Worm (Caenorhabditis elegans) whole organism, young adult: ENCODE data around the gene Y51H4A.941.

Experiments used
- B0019.2 ChIP-seq: fragments of 200-800 bp; sonication (Bioruptor generic); conservative IDR thresholded peaks from 2 replicates; pipeline ENCODE4 v1.3.6; 2022; ENCODE audit warnings: missing genetic modification reagents, missing genetic modification characterization, missing compliant biosample characterization
- B0261.1 ChIP-seq: sonication (generic microtip); optimal IDR thresholded peaks from 2 replicates; lab custom pipeline; 2016; ENCODE audit warnings: mild to moderate bottlenecking, missing genetic modification characterization, moderate library complexity, missing compliant biosample characterization
- C17E4.6 ChIP-seq: fragments of 200-800 bp; sonication (Bioruptor generic); IDR thresholded peaks from 2 replicates; pipeline ENCODE4 v1.3.6; 2022; ENCODE audit warnings: missing genetic modification reagents, missing genetic modification characterization, missing compliant biosample characterization
- F10E7.11 ChIP-seq: sonication (generic microtip); optimal IDR thresholded peaks from 2 replicates; lab custom pipeline; 2017; ENCODE audit warnings: mild to moderate bottlenecking, missing genetic modification characterization, moderate library complexity, missing compliant biosample characterization
- F22D6.2 ChIP-seq: sonication (generic microtip); optimal IDR thresholded peaks from 2 replicates; lab custom pipeline; 2016; ENCODE audit warnings: mild to moderate bottlenecking, missing genetic modification characterization, missing compliant biosample characterization
- F33H1.4 ChIP-seq: fragments of 200-800 bp; sonication (Bioruptor generic); IDR thresholded peaks from 2 replicates; pipeline ENCODE4 v1.3.6; 2022; ENCODE audit warnings: missing genetic modification reagents, missing genetic modification characterization, missing compliant biosample characterization
- F37B4.10 ChIP-seq: fragments of 200-800 bp; sonication (Bioruptor generic); IDR thresholded peaks from 2 replicates; pipeline ENCODE4 v1.3.6; 2022; ENCODE audit warnings: missing genetic modification characterization, missing compliant biosample characterization
- F39B2.1 ChIP-seq: fragments of 200-800 bp; sonication (Bioruptor generic); IDR thresholded peaks from 2 replicates; pipeline ENCODE4 v1.3.6; 2022; ENCODE audit warnings: missing genetic modification reagents, missing genetic modification characterization, missing compliant biosample characterization
- F49E8.2 ChIP-seq: sonication (generic microtip); optimal IDR thresholded peaks from 3 replicates; lab custom pipeline; 2017; ENCODE audit warnings: missing genetic modification characterization, mild to moderate bottlenecking, missing compliant biosample characterization, antibody characterized with exemption, moderate library complexity; ENCODE audit not compliant: insufficient read depth
- F57A8.1 ChIP-seq: fragments of 200-800 bp; sonication (Bioruptor generic); optimal IDR thresholded peaks from 2 replicates; lab custom pipeline; 2018; ENCODE audit warnings: mild to moderate bottlenecking, missing genetic modification characterization, moderate library complexity, missing compliant biosample characterization
- T26A5.8 ChIP-seq: sonication (generic microtip); optimal IDR thresholded peaks from 2 replicates; lab custom pipeline; 2016; ENCODE audit warnings: missing genetic modification characterization, missing compliant biosample characterization
- Y79H2A.3 ChIP-seq: fragments of 200-800 bp; sonication (Bioruptor generic); conservative IDR thresholded peaks from 2 replicates; pipeline ENCODE4 v1.3.6; 2022; ENCODE audit warnings: missing genetic modification reagents, missing genetic modification characterization, missing compliant biosample characterization
- Y95B8A.8 ChIP-seq: fragments of 200-800 bp; sonication (Bioruptor generic); IDR thresholded peaks from 2 replicates; pipeline ENCODE4 v1.3.6; 2022; ENCODE audit warnings: missing genetic modification reagents, missing genetic modification characterization, missing compliant biosample characterization
- aptf-3 ChIP-seq: fragments of 200-800 bp; sonication (Bioruptor generic); IDR thresholded peaks from 2 replicates; pipeline ENCODE4 v1.3.6; 2022; ENCODE audit warnings: missing genetic modification characterization, missing compliant biosample characterization
- atf-7 ChIP-seq: sonication (generic microtip); optimal IDR thresholded peaks from 2 replicates; lab custom pipeline; 2017; ENCODE audit warnings: mild to moderate bottlenecking, missing genetic modification characterization, missing compliant biosample characterization
- athp-1 ChIP-seq: sonication (generic microtip); optimal IDR thresholded peaks from 2 replicates; lab custom pipeline; 2017; ENCODE audit warnings: mild to moderate bottlenecking, missing genetic modification characterization, missing compliant biosample characterization
- attf-6 ChIP-seq: fragments of 200-800 bp; sonication (Bioruptor generic); IDR thresholded peaks from 2 replicates; pipeline ENCODE4 v1.3.6; 2022; ENCODE audit warnings: missing genetic modification reagents, missing genetic modification characterization, missing compliant biosample characterization
- bed-2 ChIP-seq: fragments of 200-800 bp; sonication (Bioruptor generic); IDR thresholded peaks from 2 replicates; pipeline ENCODE4 v1.3.6; 2022; ENCODE audit warnings: missing genetic modification reagents, missing genetic modification characterization, missing compliant biosample characterization
- ccch-3 ChIP-seq: fragments of 200-800 bp; sonication (Bioruptor generic); optimal IDR thresholded peaks from 2 replicates; lab custom pipeline; 2018; ENCODE audit warnings: mild to moderate bottlenecking, missing genetic modification characterization, missing compliant biosample characterization
- ceh-27 ChIP-seq: fragments of 200-800 bp; sonication (Bioruptor generic); optimal IDR thresholded peaks from 2 replicates; lab custom pipeline; 2018; ENCODE audit warnings: mild to moderate bottlenecking, missing genetic modification characterization, moderate library complexity, missing compliant biosample characterization
- ceh-58 ChIP-seq: fragments of 200-800 bp; sonication (Bioruptor generic); IDR thresholded peaks from 2 replicates; pipeline ENCODE4 v1.3.6; 2022; ENCODE audit warnings: missing genetic modification characterization, missing compliant biosample characterization
- ceh-79 ChIP-seq: sonication (generic microtip); optimal IDR thresholded peaks from 2 replicates; lab custom pipeline; 2017; ENCODE audit warnings: mild to moderate bottlenecking, missing genetic modification characterization, missing compliant biosample characterization
- dox-1 ChIP-seq: fragments of 200-800 bp; sonication (Bioruptor generic); IDR thresholded peaks from 2 replicates; pipeline ENCODE4 v1.3.6; 2022; ENCODE audit warnings: missing genetic modification reagents, missing genetic modification characterization, missing compliant biosample characterization
- dpff-1 ChIP-seq: sonication (generic microtip); optimal IDR thresholded peaks from 2 replicates; lab custom pipeline; 2017; ENCODE audit warnings: mild to moderate bottlenecking, missing genetic modification characterization, missing compliant biosample characterization
- dpl-1 ChIP-seq: fragments of 150-350 bp; optimal IDR thresholded peaks from 2 replicates; lab custom pipeline; 2014; ENCODE audit warnings: missing biosample characterization, missing genetic modification reagents, missing genetic modification characterization
- efl-1 ChIP-seq: fragments of 150-350 bp; optimal IDR thresholded peaks from 2 replicates; lab custom pipeline; 2014; ENCODE audit warnings: missing biosample characterization, missing genetic modification reagents, missing genetic modification characterization
- egl-44 ChIP-seq: fragments of 200-800 bp; sonication (Bioruptor generic); IDR thresholded peaks from 2 replicates; pipeline ENCODE4 v1.3.6; 2022; ENCODE audit warnings: missing genetic modification reagents, missing genetic modification characterization, missing compliant biosample characterization
- ekl-4 ChIP-seq: fragments of 200-800 bp; sonication (Bioruptor generic); IDR thresholded peaks from 2 replicates; pipeline ENCODE4 v1.3.6; 2022; ENCODE audit warnings: missing genetic modification reagents, missing genetic modification characterization, missing compliant biosample characterization
- him-1 ChIP-seq: sonication (generic microtip); optimal IDR thresholded peaks from 2 replicates; lab custom pipeline; 2016; ENCODE audit warnings: missing genotype, missing genetic modification reagents, missing genetic modification characterization, missing compliant biosample characterization
- hmg-1.2 ChIP-seq: fragments of 200-800 bp; sonication (Bioruptor generic); IDR thresholded peaks from 2 replicates; pipeline ENCODE4 v1.3.6; 2022; ENCODE audit warnings: missing genetic modification reagents, missing genetic modification characterization, missing compliant biosample characterization
- let-526 ChIP-seq: fragments of 200-800 bp; sonication (Bioruptor generic); IDR thresholded peaks from 2 replicates; pipeline ENCODE4 v1.3.6; 2022; ENCODE audit warnings: missing genetic modification reagents, missing genetic modification characterization, missing compliant biosample characterization
- lin-40 ChIP-seq: sonication (generic microtip); optimal IDR thresholded peaks from 2 replicates; lab custom pipeline; 2016; ENCODE audit warnings: missing genetic modification characterization, mild to moderate bottlenecking, missing compliant biosample characterization, missing genotype, missing genetic modification reagents
- lin-54 ChIP-seq: fragments of 200-800 bp; sonication (Bioruptor generic); optimal IDR thresholded peaks from 2 replicates; lab custom pipeline; 2018; ENCODE audit warnings: mild to moderate bottlenecking, missing genetic modification characterization, missing compliant biosample characterization
- lsl-1 ChIP-seq: fragments of 200-800 bp; sonication (Bioruptor generic); optimal IDR thresholded peaks from 2 replicates; lab custom pipeline; 2018; ENCODE audit warnings: mild to moderate bottlenecking, missing genetic modification characterization, moderate library complexity, missing compliant biosample characterization
- mel-28 ChIP-seq: sonication (generic microtip); optimal IDR thresholded peaks from 2 replicates; lab custom pipeline; 2016; ENCODE audit warnings: borderline replicate concordance, mild to moderate bottlenecking, missing genetic modification characterization, missing compliant biosample characterization
- mes-4 ChIP-seq: sonication (generic microtip); optimal IDR thresholded peaks from 2 replicates; lab custom pipeline; 2016; ENCODE audit warnings: missing genotype, missing genetic modification characterization, missing compliant biosample characterization
- nfya-1 ChIP-seq: sonication (generic microtip); optimal IDR thresholded peaks from 2 replicates; lab custom pipeline; 2017; ENCODE audit warnings: antibody characterized with exemption, missing compliant biosample characterization, missing genetic modification characterization, borderline replicate concordance; ENCODE audit not compliant: insufficient read depth
- nfya-2 ChIP-seq: fragments of 200-800 bp; sonication (Bioruptor generic); IDR thresholded peaks from 2 replicates; pipeline ENCODE4 v1.3.6; 2022; ENCODE audit warnings: missing genetic modification reagents, missing genetic modification characterization, missing compliant biosample characterization
- nhr-179 ChIP-seq: sonication (generic microtip); optimal IDR thresholded peaks from 2 replicates; lab custom pipeline; 2016; ENCODE audit warnings: mild to moderate bottlenecking, missing genetic modification characterization, missing compliant biosample characterization
- nhr-27 ChIP-seq: fragments of 200-800 bp; sonication (Bioruptor generic); optimal IDR thresholded peaks from 2 replicates; lab custom pipeline; 2018; ENCODE audit warnings: mild to moderate bottlenecking, missing genetic modification characterization, moderate library complexity, missing compliant biosample characterization
- nhr-90 ChIP-seq: sonication (generic microtip); optimal IDR thresholded peaks from 2 replicates; lab custom pipeline; 2016; ENCODE audit warnings: missing genotype, mild to moderate bottlenecking, missing genetic modification characterization, missing compliant biosample characterization
- rec-8 ChIP-seq, 2 experiments: sonication (generic microtip); optimal IDR thresholded peaks; 2 replicates each; lab custom pipeline; 2016; ENCODE audit warnings: mild to moderate bottlenecking in 2 of 2, missing genetic modification characterization in 2 of 2, missing genetic modification reagents in 2 of 2, missing genotype in 2 of 2, missing biosample characterization in 1 of 2, missing compliant biosample characterization in 1 of 2, moderate library complexity in 1 of 2
- sdz-38 ChIP-seq: sonication (generic microtip); optimal IDR thresholded peaks from 2 replicates; lab custom pipeline; 2016; ENCODE audit warnings: missing genotype, missing genetic modification characterization, missing compliant biosample characterization
- snpc-3.4 ChIP-seq: sonication (generic microtip); optimal IDR thresholded peaks from 2 replicates; lab custom pipeline; 2017; ENCODE audit warnings: missing genetic modification characterization, mild to moderate bottlenecking, missing compliant biosample characterization, antibody characterized with exemption, moderate library complexity, missing genotype, missing genetic modification reagents
- somi-1 ChIP-seq: fragments of 200-800 bp; sonication (Bioruptor generic); optimal IDR thresholded peaks from 2 replicates; lab custom pipeline; 2018; ENCODE audit warnings: mild to moderate bottlenecking, missing genetic modification characterization, missing compliant biosample characterization
- tbp1 ChIP-seq: fragments of 200-800 bp; sonication (Bioruptor generic); optimal IDR thresholded peaks from 2 replicates; lab custom pipeline; 2018; ENCODE audit warnings: mild to moderate bottlenecking, missing genetic modification characterization, missing compliant biosample characterization
- tbx-9 ChIP-seq: sonication (generic microtip); optimal IDR thresholded peaks from 2 replicates; lab custom pipeline; 2016; ENCODE audit warnings: borderline replicate concordance, missing genetic modification characterization, inconsistent platforms, missing compliant biosample characterization
- unc-62 ChIP-seq: fragments of 150-350 bp; optimal IDR thresholded peaks from 2 replicates; lab custom pipeline; 2014; ENCODE audit warnings: missing biosample characterization, missing genetic modification reagents, missing genetic modification characterization
- zim-3 ChIP-seq: sonication (generic microtip); optimal IDR thresholded peaks from 2 replicates; lab custom pipeline; 2017; ENCODE audit warnings: mild to moderate bottlenecking, missing genetic modification characterization, moderate library complexity, missing compliant biosample characterization
- ztf-18 ChIP-seq: sonication (generic microtip); optimal IDR thresholded peaks from 2 replicates; lab custom pipeline; 2016; ENCODE audit warnings: missing genotype, mild to moderate bottlenecking, missing genetic modification characterization, missing compliant biosample characterization

The Y51H4A.941 gene

ce11 chrIV:16684224-16684623 lies 10.2 kb downstream of the Y51H4A.941 start (continued):
- TF ChIP-seq dox-1 (GFP tag; lab: Robert Waterston, UW) (no peak), rec-8 (tag; optimal IDR thresholded peaks at IDR 0.05; lab: Kevin White, UChicago) (no peak), efl-1 (GFP tag; lab: Kevin White, UChicago) (no peak), hmg-1.2 (GFP tag; lab: Robert Waterston, UW) (peak; percentile 53), unc-62 (GFP tag; lab: Kevin White, UChicago) (no peak), F33H1.4 (GFP tag; lab: Robert Waterston, UW) (no peak), F37B4.10 (GFP tag; lab: Robert Waterston, UW) (no peak), aptf-3 (GFP tag; lab: Robert Waterston, UW) (no peak), dpl-1 (GFP tag; lab: Kevin White, UChicago) (no peak), ceh-79 (no peak), zim-3 (tag; lab: Kevin White, UChicago) (no peak), let-526 (GFP tag; lab: Robert Waterston, UW) (no peak), nfya-2 (GFP tag; lab: Robert Waterston, UW) (no peak), bed-2 (GFP tag; lab: Robert Waterston, UW) (no peak), B0019.2 (GFP tag; lab: Robert Waterston, UW) (no peak), F57A8.1 (GFP tag; lab: Kevin White, UChicago) (no peak), nhr-90 (tag; lab: Kevin White, UChicago) (no peak), lin-40 (tag; lab: Kevin White, UChicago) (no peak), tbx-9 (tag; lab: Kevin White, UChicago) (no peak), ceh-58 (GFP tag; lab: Robert Waterston, UW) (no peak), mes-4 (tag; lab: Kevin White, UChicago) (no peak), Y79H2A.3 (GFP tag; lab: Robert Waterston, UW) (no peak), sdz-38 (no peak), ztf-18 (tag; lab: Kevin White, UChicago) (peak; percentile 42), nhr-27 (tag; lab: Kevin White, UChicago) (no peak), F10E7.11 (tag; lab: Kevin White, UChicago) (no peak), F39B2.1 (GFP tag; lab: Robert Waterston, UW) (no peak), him-1 (tag; lab: Kevin White, UChicago) (no peak), lsl-1 (GFP tag; lab: Kevin White, UChicago) (peak; percentile 28), mel-28 (tag; lab: Kevin White, UChicago) (no peak), snpc-3.4 (tag; lab: Kevin White, UChicago) (peak; percentile 50), athp-1 (tag; lab: Kevin White, UChicago) (no peak), atf-7 (tag; lab: Kevin White, UChicago) (no peak), attf-6 (GFP tag; lab: Robert Waterston, UW) (peak; percentile 97), nfya-1 (no peak), egl-44 (no peak), Y95B8A.8 (GFP tag; lab: Robert Waterston, UW) (no peak), F22D6.2 (tag; lab: Kevin White, UChicago) (no peak), F49E8.2 (tag; lab: Kevin White, UChicago) (peak; percentile 2), T26A5.8 (tag; lab: Kevin White, UChicago) (no peak), somi-1 (GFP tag; lab: Kevin White, UChicago) (no peak), dpff-1 (tag; lab: Kevin White, UChicago) (no peak), tbp1 (GFP tag; lab: Kevin White, UChicago) (peak; percentile 95), nhr-179 (no peak), B0261.1 (tag; lab: Kevin White, UChicago) (peak; percentile 77), lin-54 (no peak), C17E4.6 (GFP tag; lab: Robert Waterston, UW) (no peak), ccch-3 (GFP tag; lab: Kevin White, UChicago) (no peak), ceh-27 (GFP tag; lab: Kevin White, UChicago) (no peak), ekl-4 (GFP tag; lab: Robert Waterston, UW) (no peak)
